Worm (Caenorhabditis elegans): ENCODE results near the gene jmjd-5.

The jmjd-5 gene

DNA sequence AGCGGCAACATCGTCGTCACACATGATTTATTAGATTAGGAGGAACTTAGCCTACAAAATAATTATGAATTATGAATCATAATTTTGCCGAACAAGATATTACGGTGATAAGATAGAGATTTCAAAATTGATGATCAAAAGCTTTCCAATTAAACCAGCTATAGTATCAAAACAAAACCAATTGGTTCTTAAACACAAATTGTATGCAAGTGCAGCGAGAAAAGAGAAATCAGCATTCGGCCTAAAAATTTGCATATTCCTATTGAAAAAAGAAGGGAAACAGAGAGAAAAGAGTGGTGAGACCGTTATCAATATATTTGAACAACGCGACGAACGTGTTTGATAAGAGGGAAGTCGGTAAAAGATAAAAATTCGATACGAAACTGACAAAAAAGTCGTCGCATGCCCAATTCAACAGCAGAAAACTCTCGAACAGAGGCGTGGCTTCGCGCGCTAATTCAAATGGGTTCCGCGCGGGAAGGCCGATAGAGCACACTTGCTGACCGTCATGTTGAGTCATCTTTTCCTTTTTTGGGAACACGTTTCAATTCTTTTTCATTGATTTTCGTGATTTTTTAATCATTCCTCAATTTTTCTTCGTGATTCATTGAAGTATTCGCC, 49.1 kb upstream of the jmjd-5 start, which contains the start of gene act-2 (continued):
- TF ChIP-seq B0261.1 (tag; optimal IDR thresholded peaks at IDR 0.05) (no peak), snpc-3.4 (tag; optimal IDR thresholded peaks at IDR 0.05) (peak; percentile 83), athp-1 (tag; optimal IDR thresholded peaks at IDR 0.05) (peak; percentile 22), ztf-26 (tag; optimal IDR thresholded peaks at IDR 0.05) (peak; percentile 55), gei-17 (GFP tag; optimal IDR thresholded peaks at IDR 0.05) (no peak), egrh-3 (GFP tag; IDR thresholded peaks at IDR 0.05) (peak; percentile 44; the same call in 1 of the 2 replicates), hmg-1.2 (GFP tag; IDR thresholded peaks at IDR 0.05) (peak; percentile 40; the same call in 1 of the 2 replicates), F37B4.10 (GFP tag; IDR thresholded peaks at IDR 0.05) (no peak), lin-26 (GFP tag; IDR thresholded peaks at IDR 0.05) (no peak), lin-54 (GFP tag; optimal IDR thresholded peaks at IDR 0.05) (peak; percentile 93), T26A5.8 (tag; optimal IDR thresholded peaks at IDR 0.05) (no peak), Y67H2A.10 (GFP tag; conservative IDR thresholded peaks at IDR 0.05) (no peak), unc-130 (GFP tag; optimal IDR thresholded peaks at IDR 0.05) (peak; percentile 50), nfyb-1 (GFP tag; IDR thresholded peaks at IDR 0.05) (peak; percentile 76; the same call in 1 of the 2 replicates), nfya-1 (tag; optimal IDR thresholded peaks at IDR 0.05; ENCODE audit: borderline replicate concordance, insufficient read depth) (no peak), madf-3 (GFP tag; IDR thresholded peaks at IDR 0.05) (peak; percentile 87), him-1 (tag; optimal IDR thresholded peaks at IDR 0.05) (no peak), snpc-1.1 (tag; optimal IDR thresholded peaks at IDR 0.05; ENCODE audit: insufficient read depth) (peak; percentile 20), let-526 (GFP tag; IDR thresholded peaks at IDR 0.05) (no peak), K12H6.12 (tag; optimal IDR thresholded peaks at IDR 0.05) (peak; percentile 3), ceh-79 (tag; optimal IDR thresholded peaks at IDR 0.05) (no peak), lin-40 (tag; optimal IDR thresholded peaks at IDR 0.05) (peak; percentile 38), ztf-28 (GFP tag; IDR thresholded peaks at IDR 0.05) (0 out of 2 replicates have a peak, but pooled peaks have one; percentile 54), zim-3 (tag; optimal IDR thresholded peaks at IDR 0.05) (no peak), cebp-2 (GFP tag; IDR thresholded peaks at IDR 0.05) (no peak), ccch-3 (GFP tag; optimal IDR thresholded peaks at IDR 0.05) (no peak), tlf-1 (GFP tag; optimal IDR thresholded peaks at IDR 0.05) (peak; percentile 55), lsl-1 (GFP tag; optimal IDR thresholded peaks at IDR 0.05) (peak; percentile 55), Y95B8A.8 (GFP tag; IDR thresholded peaks at IDR 0.05) (peak; percentile 74), ceh-27 (GFP tag; optimal IDR thresholded peaks at IDR 0.05) (peak; percentile 67), egl-44 (GFP tag; IDR thresholded peaks at IDR 0.05) (no peak), atf-7 (tag; optimal IDR thresholded peaks at IDR 0.05) (no peak), Y53F4B.3 (GFP tag; IDR thresholded peaks at IDR 0.05) (no peak), madf-6 (GFP tag; IDR thresholded peaks at IDR 0.05) (peak; percentile 95), unc-62 (GFP tag; optimal IDR thresholded peaks at IDR 0.05) (no peak), aptf-2 (GFP tag; conservative IDR thresholded peaks at IDR 0.05) (0 out of 2 replicates have a peak, but pooled peaks have one; percentile 46), F57A8.1 (GFP tag; optimal IDR thresholded peaks at IDR 0.05) (no peak), nhr-120 (GFP tag; IDR thresholded peaks at IDR 0.05) (no peak), B0336.3 (GFP tag; IDR thresholded peaks at IDR 0.05) (no peak; the same call in 1 of the 2 replicates), rec-8 (tag; optimal IDR thresholded peaks at IDR 0.05) (no peak), F10E7.11 (tag; optimal IDR thresholded peaks at IDR 0.05) (no peak), bed-1 (GFP tag; IDR thresholded peaks at IDR 0.05) (no peak), F22D6.2 (tag; optimal IDR thresholded peaks at IDR 0.05) (no peak), cebp-1 (GFP tag; IDR thresholded peaks at IDR 0.05) (no peak), cebp-1 (tag; optimal IDR thresholded peaks at IDR 0.05) (no peak), sdz-38 (tag; optimal IDR thresholded peaks at IDR 0.05) (no peak), ceh-100 (GFP tag; IDR thresholded peaks at IDR 0.05) (peak; percentile 64), nhr-90 (tag; optimal IDR thresholded peaks at IDR 0.05) (no peak)

Measured in whole organism, young adult.